Worm (Caenorhabditis elegans) whole organism, L2 larva: ENCODE data around the gene M05D6.1.

Experiments
- C34F6.9 ChIP-seq: fragments of 150-350 bp; optimal IDR thresholded peaks from 2 replicates; lab custom pipeline; 2014; ENCODE audit warnings: missing biosample characterization, missing genetic modification characterization
- F13H6.1 ChIP-seq: sonication (generic microtip); optimal IDR thresholded peaks from 2 replicates; lab custom pipeline; 2016; ENCODE audit warnings: missing genetic modification characterization, missing compliant biosample characterization
- R02D3.7 ChIP-seq: fragments of 150-350 bp; optimal IDR thresholded peaks from 2 replicates; lab custom pipeline; 2014; ENCODE audit warnings: missing biosample characterization, missing genetic modification characterization
- Y55F3AM.14 ChIP-seq: fragments of 200-800 bp; sonication (Bioruptor generic); optimal IDR thresholded peaks from 2 replicates; lab custom pipeline; 2018; ENCODE audit warnings: mild to moderate bottlenecking, missing genetic modification characterization, missing compliant biosample characterization
- ZK546.5 ChIP-seq: sonication (generic microtip); optimal IDR thresholded peaks from 2 replicates; lab custom pipeline; 2017; ENCODE audit warnings: missing biosample characterization, missing genetic modification characterization
- alr-1 ChIP-seq: fragments of 150-350 bp; optimal IDR thresholded peaks from 2 replicates; lab custom pipeline; 2014; ENCODE audit warnings: missing biosample characterization, missing genetic modification characterization
- ama-1 ChIP-seq: fragments of 150-350 bp; optimal IDR thresholded peaks from 2 replicates; lab custom pipeline; 2018; ENCODE audit warnings: inconsistent platforms
- blmp-1 ChIP-seq: sonication (generic microtip); optimal IDR thresholded peaks from 2 replicates; lab custom pipeline; 2017; ENCODE audit warnings: missing genetic modification characterization, mild to moderate bottlenecking, missing compliant biosample characterization, antibody characterized with exemption, moderate library complexity; ENCODE audit not compliant: insufficient read depth
- ceh-16 ChIP-seq: fragments of 150-350 bp; optimal IDR thresholded peaks from 2 replicates; lab custom pipeline; 2014; ENCODE audit warnings: missing biosample characterization, missing genetic modification characterization
- ceh-82 ChIP-seq: fragments of 150-350 bp; optimal IDR thresholded peaks from 2 replicates; lab custom pipeline; 2014; ENCODE audit warnings: missing biosample characterization, missing genetic modification characterization
- crh-2 ChIP-seq: sonication (generic microtip); optimal IDR thresholded peaks from 2 replicates; lab custom pipeline; 2017; ENCODE audit warnings: missing biosample characterization, missing genetic modification characterization
- elt-1 ChIP-seq: fragments of 150-350 bp; optimal IDR thresholded peaks from 2 replicates; lab custom pipeline; 2014; ENCODE audit warnings: missing biosample characterization, missing genetic modification characterization
- elt-3 ChIP-seq: sonication (generic microtip); optimal IDR thresholded peaks from 2 replicates; lab custom pipeline; 2017; ENCODE audit warnings: missing biosample characterization, missing genetic modification characterization
- fos-1 ChIP-seq: fragments of 150-350 bp; optimal IDR thresholded peaks from 2 replicates; lab custom pipeline; 2014; ENCODE audit warnings: missing biosample characterization, missing genetic modification characterization
- gmeb-1 ChIP-seq: fragments of 150-350 bp; optimal IDR thresholded peaks from 2 replicates; lab custom pipeline; 2014; ENCODE audit warnings: missing biosample characterization, missing genetic modification characterization
- lin-11 ChIP-seq: fragments of 150-350 bp; sonication (generic microtip); optimal IDR thresholded peaks from 2 replicates; lab custom pipeline; 2014; ENCODE audit warnings: missing biosample characterization, missing genetic modification characterization, inconsistent platforms, mixed read lengths
- lin-13 ChIP-seq: fragments of 150-350 bp; optimal IDR thresholded peaks from 2 replicates; lab custom pipeline; 2014; ENCODE audit warnings: missing biosample characterization, missing genetic modification reagents, missing genetic modification characterization
- lin-39 ChIP-seq: fragments of 150-350 bp; optimal IDR thresholded peaks from 2 replicates; lab custom pipeline; 2014; ENCODE audit warnings: missing biosample characterization, missing genetic modification reagents, missing genetic modification characterization
- lsy-2 ChIP-seq, 2 experiments: fragments of 150-350 bp in 1 of 2; sonication (generic microtip) in 1 of 2; optimal IDR thresholded peaks; 2 replicates each; lab custom pipeline; 2014 to 2017; ENCODE audit warnings: missing biosample characterization in 2 of 2, missing genetic modification characterization in 2 of 2
- mab-5 ChIP-seq: fragments of 150-350 bp; optimal IDR thresholded peaks from 2 replicates; lab custom pipeline; 2014; ENCODE audit warnings: missing biosample characterization, missing genetic modification characterization
- mdl-1 ChIP-seq, 2 experiments: fragments of 150-350 bp in 1 of 2; sonication (generic microtip) in 1 of 2; optimal IDR thresholded peaks; 2 replicates each; lab custom pipeline; 2017; ENCODE audit warnings: missing biosample characterization in 2 of 2, missing genetic modification characterization in 2 of 2
- nhr-129 ChIP-seq: fragments of 150-350 bp; optimal IDR thresholded peaks from 2 replicates; lab custom pipeline; 2014; ENCODE audit warnings: missing biosample characterization, missing genetic modification characterization
- nhr-23 ChIP-seq: fragments of 150-350 bp; optimal IDR thresholded peaks from 2 replicates; lab custom pipeline; 2014; ENCODE audit warnings: missing biosample characterization, missing genetic modification reagents, missing genetic modification characterization
- nhr-25 ChIP-seq: fragments of 150-350 bp; sonication (generic microtip); optimal IDR thresholded peaks from 3 replicates; lab custom pipeline; 2014; ENCODE audit warnings: missing biosample characterization, missing genetic modification characterization
- nhr-6 ChIP-seq: fragments of 150-350 bp; optimal IDR thresholded peaks from 2 replicates; lab custom pipeline; 2014; ENCODE audit warnings: missing biosample characterization, missing genetic modification characterization
- skn-1 ChIP-seq: sonication (generic microtip); optimal IDR thresholded peaks from 2 replicates; lab custom pipeline; 2017; ENCODE audit warnings: missing biosample characterization, missing genetic modification characterization
- sma-9 ChIP-seq, 2 experiments: fragments of 150-350 bp in 1 of 2; sonication (generic microtip) in 1 of 2; optimal IDR thresholded peaks; 2 replicates each; lab custom pipeline; 2014 to 2016; ENCODE audit warnings: missing genetic modification characterization in 2 of 2, mild to moderate bottlenecking in 1 of 2, missing biosample characterization in 1 of 2, missing compliant biosample characterization in 1 of 2, missing genetic modification reagents in 1 of 2, moderate library complexity in 1 of 2
- unc-39 ChIP-seq: fragments of 150-350 bp; optimal IDR thresholded peaks from 2 replicates; lab custom pipeline; 2014; ENCODE audit warnings: missing biosample characterization, missing genetic modification characterization
- unc-55 ChIP-seq: fragments of 150-350 bp; sonication (generic microtip); optimal IDR thresholded peaks from 3 replicates; lab custom pipeline; 2014; ENCODE audit warnings: missing biosample characterization, missing genetic modification reagents, missing genetic modification characterization
- unc-62 ChIP-seq: fragments of 150-350 bp; optimal IDR thresholded peaks from 2 replicates; lab custom pipeline; 2014; ENCODE audit warnings: missing biosample characterization, missing genetic modification reagents, missing genetic modification characterization
- ztf-1 ChIP-seq: fragments of 200-800 bp; sonication (Bioruptor generic); conservative IDR thresholded peaks from 2 replicates; pipeline ENCODE4 v1.3.6; 2022; ENCODE audit warnings: missing genetic modification characterization, missing compliant biosample characterization

The M05D6.1 gene

ce11 chrII:8504074-8504724, 29.0 kb upstream of the M05D6.1 start:
- TF ChIP-seq nhr-6 (tag; lab: Kevin White, UChicago) (no peak), ceh-16 (tag; lab: Kevin White, UChicago) (no peak), R02D3.7 (tag; lab: Kevin White, UChicago) (no peak), fos-1 (peak; percentile 19), alr-1 (no peak), mdl-1 (tag; optimal IDR thresholded peaks at IDR 0.05; lab: Kevin White, UChicago) (no peak), crh-2 (tag; lab: Kevin White, UChicago) (peak; percentile 28), lin-11 (tag; lab: Kevin White, UChicago) (no peak), lsy-2 (tag; optimal IDR thresholded peaks at IDR 0.05; lab: Kevin White, UChicago) (peak in 1 of 2 experiments; percentile 0), ama-1 (lab: Kevin White, UChicago) (no peak), ztf-1 (GFP tag; lab: Robert Waterston, UW) (no peak), unc-55 (GFP tag; lab: Kevin White, UChicago) (no peak), unc-39 (tag; lab: Kevin White, UChicago) (no peak), C34F6.9 (tag; lab: Kevin White, UChicago) (no peak), elt-1 (tag; lab: Kevin White, UChicago) (no peak), ceh-82 (tag; lab: Kevin White, UChicago) (no peak), ZK546.5 (no peak)

- TF ChIP-seq blmp-1 (tag; lab: Kevin White, UChicago) = no peak
- TF ChIP-seq sma-9 (GFP tag; optimal IDR thresholded peaks at IDR 0.05; lab: Kevin White, UChicago) = peak; percentile 35
- TF ChIP-seq sma-9 (tag; optimal IDR thresholded peaks at IDR 0.05; lab: Kevin White, UChicago) = no peak
- peak; percentile 71 for TF ChIP-seq F13H6.1 (tag; lab: Kevin White, UChicago)
- TF ChIP-seq C34F6.9 (tag; lab: Kevin White, UChicago) = peak; percentile 34
- TF ChIP-seq fos-1 = no peak
- no peak for TF ChIP-seq mab-5
- no peak for TF ChIP-seq unc-62 (GFP tag; lab: Kevin White, UChicago)
- no peak for TF ChIP-seq ama-1 (lab: Kevin White, UChicago)
- TF ChIP-seq lin-39 (tag; lab: Kevin White, UChicago) = no peak
- TF ChIP-seq nhr-129 = peak; percentile 50
Observed at ce11 chrII:8499021-8499420, 23.8 kb upstream of the M05D6.1 start.

ce11 chrII:8498173-8498572, 23.0 kb upstream of the M05D6.1 start:
- no peak for TF ChIP-seq skn-1 (tag; lab: Kevin White, UChicago)
- TF ChIP-seq nhr-23 = no peak
- no peak for TF ChIP-seq fos-1
- no peak for TF ChIP-seq Y55F3AM.14 (GFP tag; lab: Kevin White, UChicago)
- no peak for TF ChIP-seq sma-9 (GFP tag; optimal IDR thresholded peaks at IDR 0.05; lab: Kevin White, UChicago)
- TF ChIP-seq sma-9 (tag; optimal IDR thresholded peaks at IDR 0.05; lab: Kevin White, UChicago) = no peak
- no peak for TF ChIP-seq nhr-25 (tag; lab: Kevin White, UChicago)
- no peak for TF ChIP-seq lin-11 (tag; lab: Kevin White, UChicago)
- TF ChIP-seq elt-3 (tag; lab: Kevin White, UChicago) = no peak
- no peak for TF ChIP-seq nhr-129
- no peak for TF ChIP-seq ZK546.5
- TF ChIP-seq C34F6.9 (tag; lab: Kevin White, UChicago) = no peak
- TF ChIP-seq lin-13 = no peak
- TF ChIP-seq ceh-82 (tag; lab: Kevin White, UChicago) = no peak

- TF ChIP-seq nhr-129 (peak; percentile 20), lsy-2 (tag; optimal IDR thresholded peaks at IDR 0.05; lab: Kevin White, UChicago) (peak in 1 of 2 experiments; percentile 0), gmeb-1 (tag; lab: Kevin White, UChicago) (no peak), sma-9 (GFP tag; optimal IDR thresholded peaks at IDR 0.05; lab: Kevin White, UChicago) (peak; percentile 17), sma-9 (tag; optimal IDR thresholded peaks at IDR 0.05; lab: Kevin White, UChicago) (no peak)
Observed at ce11 chrII:8496184-8496583, 21.0 kb upstream of the M05D6.1 start.

ce11 chrII:8494228-8494717, 19.1 kb upstream of the M05D6.1 start, which contains the start of gene M05D6.9:
M05D6.9 (plus strand) TSS chrII:8494278.
- peak; percentile 75 for TF ChIP-seq blmp-1 (tag; lab: Kevin White, UChicago)
- TF ChIP-seq unc-55 (GFP tag; lab: Kevin White, UChicago) = no peak
